Fruit fly (Drosophila melanogaster): ENCODE results near the gene CG5292.

Gene CG5292

dm6 chr3R:17197599-17197998, 45.9 kb downstream of the CG5292 start:
- no peak for TF ChIP-seq CG2712 (tag; optimal IDR thresholded peaks at IDR 0.05)
- no peak for TF ChIP-seq dm (GFP tag; optimal IDR thresholded peaks at IDR 0.05)
- no peak for TF ChIP-seq Kr (GFP tag; optimal IDR thresholded peaks at IDR 0.05)
- TF ChIP-seq CG12299 (tag; optimal IDR thresholded peaks at IDR 0.05) = no peak
- no peak for TF ChIP-seq CG9876 (GFP tag; optimal IDR thresholded peaks at IDR 0.05)
- peak; percentile 3 for TF ChIP-seq CG18599 (GFP tag; optimal IDR thresholded peaks at IDR 0.05)
- TF ChIP-seq CG9932 (GFP tag; IDR thresholded peaks at IDR 0.05) = no peak
- TF ChIP-seq NfI (GFP tag; optimal IDR thresholded peaks at IDR 0.05) = no peak
- no peak for TF ChIP-seq CG8089 (GFP tag; optimal IDR thresholded peaks at IDR 0.05)
- TF ChIP-seq CG11723 (GFP tag; optimal IDR thresholded peaks at IDR 0.05) = no peak
- TF ChIP-seq CG13894 (tag; optimal IDR thresholded peaks at IDR 0.05) = peak; percentile 66
- no peak for TF ChIP-seq Elba2 (GFP tag; optimal IDR thresholded peaks at IDR 0.05)
- peak; percentile 81 for TF ChIP-seq Ets65A (GFP tag)
- TF ChIP-seq fru (optimal IDR thresholded peaks at IDR 0.05) = no peak
- TF ChIP-seq pum (GFP tag; optimal IDR thresholded peaks at IDR 0.05) = no peak
- no peak for TF ChIP-seq cad (GFP tag; optimal IDR thresholded peaks at IDR 0.05)
- TF ChIP-seq Ravus (GFP tag; IDR thresholded peaks at IDR 0.05) = no peak
- TF ChIP-seq CG3995 (GFP tag; optimal IDR thresholded peaks at IDR 0.05) = no peak
- TF ChIP-seq pnt (GFP tag; optimal IDR thresholded peaks at IDR 0.05) = no peak
- TF ChIP-seq CG10431 (GFP tag; optimal IDR thresholded peaks at IDR 0.05) = no peak
- TF ChIP-seq CG15479 (GFP tag; optimal IDR thresholded peaks at IDR 0.05) = no peak
- TF ChIP-seq CG8765 (GFP tag; IDR thresholded peaks at IDR 0.05) = no peak

dm6 chr3R:17202080-17202785, 50.6 kb downstream of the CG5292 start, which contains the start of gene Mur89F:
TSS of gene Mur89F (minus strand) at chr3R:17202130.
- TF ChIP-seq Awh (GFP tag; IDR thresholded peaks at IDR 0.05) (no peak), Hand (GFP tag; optimal IDR thresholded peaks at IDR 0.05) (no peak), Myb (GFP tag; optimal IDR thresholded peaks at IDR 0.05) (no peak), CG16779 (GFP tag; IDR thresholded peaks at IDR 0.05) (no peak), CG13775 (GFP tag; optimal IDR thresholded peaks at IDR 0.05) (no peak), CG14441 (GFP tag; IDR thresholded peaks at IDR 0.05) (no peak), CG2678 (tag; optimal IDR thresholded peaks at IDR 0.05) (no peak), cas (GFP tag; IDR thresholded peaks at IDR 0.05) (no peak), gcm (GFP tag; optimal IDR thresholded peaks at IDR 0.05) (no peak), odd (GFP tag; optimal IDR thresholded peaks at IDR 0.05) (no peak), ci (GFP tag; IDR thresholded peaks at IDR 0.05) (no peak), nerfin-2 (GFP tag; IDR thresholded peaks at IDR 0.05; ENCODE audit: partially characterized antibody) (no peak), slou (GFP tag; optimal IDR thresholded peaks at IDR 0.05) (no peak), tin (GFP tag; optimal IDR thresholded peaks at IDR 0.05) (no peak), slp2 (GFP tag; optimal IDR thresholded peaks at IDR 0.05) (no peak), lbe (GFP tag; optimal IDR thresholded peaks at IDR 0.05) (no peak), da (GFP tag; optimal IDR thresholded peaks at IDR 0.05) (no peak), CG11560 (tag; IDR thresholded peaks at IDR 0.05) (no peak), pho (GFP tag; optimal IDR thresholded peaks at IDR 0.05) (no peak), CG15073 (GFP tag; optimal IDR thresholded peaks at IDR 0.05) (no peak)

Measured in whole organism, embryonic.